Worm (Caenorhabditis elegans) whole organism, L1 larva: ENCODE measurements around the gene T06F4.1.

Experiments
- dpl-1 ChIP-seq, 3 experiments: fragments of 150-350 bp in 2 of 3; sonication (generic microtip) in 1 of 3; optimal IDR thresholded peaks; 2 replicates each; lab custom pipeline; 2014 to 2017; ENCODE audit warnings: missing biosample characterization in 3 of 3, missing genetic modification characterization in 3 of 3, missing genetic modification reagents in 3 of 3
- mdl-1 ChIP-seq, 2 experiments: fragments of 150-350 bp; optimal IDR thresholded peaks; 2 replicates each; lab custom pipeline; 2014 to 2017; ENCODE audit warnings: missing biosample characterization in 2 of 2, missing genetic modification characterization in 2 of 2, inconsistent platforms in 1 of 2
- nhr-28 ChIP-seq: fragments of 150-350 bp; optimal IDR thresholded peaks from 2 replicates; lab custom pipeline; 2014; ENCODE audit warnings: missing biosample characterization, missing genetic modification characterization
- nhr-84 ChIP-seq: sonication (generic microtip); optimal IDR thresholded peaks from 2 replicates; lab custom pipeline; 2017; ENCODE audit warnings: missing biosample characterization, missing genetic modification characterization
- pax-3 ChIP-seq: fragments of 200-800 bp; sonication (Bioruptor generic); optimal IDR thresholded peaks from 2 replicates; lab custom pipeline; 2018; ENCODE audit warnings: mild to moderate bottlenecking, missing genetic modification characterization, moderate library complexity, missing compliant biosample characterization
- sup-37 ChIP-seq: fragments of 200-800 bp; sonication (Bioruptor generic); optimal IDR thresholded peaks from 2 replicates; lab custom pipeline; 2018; ENCODE audit warnings: mild to moderate bottlenecking, missing genetic modification characterization, missing compliant biosample characterization

- no peak for TF ChIP-seq dpl-1 (GFP tag; optimal IDR thresholded peaks at IDR 0.05; lab: Kevin White, UChicago)
- no peak for TF ChIP-seq nhr-28
- TF ChIP-seq nhr-84 (tag; lab: Kevin White, UChicago): no peak
- no peak for TF ChIP-seq mdl-1 (tag; optimal IDR thresholded peaks at IDR 0.05; lab: Kevin White, UChicago)
- no peak for TF ChIP-seq sup-37
- TF ChIP-seq pax-3 (tag; lab: Kevin White, UChicago): no peak
These were observed 25.3 kb upstream of the T06F4.1 start, which contains the start of gene R02E4.1 for ce11 chrX:4104435-4104834.
